Fruit fly (Drosophila melanogaster): ENCODE data around the gene Spn100A.

DNA sequence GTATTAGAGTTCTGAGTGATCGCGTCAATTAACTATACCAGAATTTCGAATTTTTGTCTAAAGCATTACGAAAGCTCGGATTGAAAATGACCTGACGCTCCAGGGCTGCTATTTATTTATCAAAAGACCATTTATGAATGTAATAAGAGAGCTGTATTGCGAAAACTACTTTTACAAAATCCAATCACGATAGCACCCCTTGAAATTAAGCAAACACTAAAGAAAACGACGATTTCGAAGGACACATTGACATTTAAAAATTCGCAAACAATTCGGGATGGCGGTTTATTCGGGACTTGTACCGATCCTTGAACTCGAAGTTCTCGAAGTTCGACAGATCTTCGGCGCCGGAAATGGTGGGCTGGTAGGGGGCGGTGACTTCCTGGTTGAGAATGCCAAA, 5.0 kb downstream of the Spn100A start, which contains the start of gene CG12069:
- TF ChIP-seq EcR (GFP tag; optimal IDR thresholded peaks at IDR 0.05), result no peak
- TF ChIP-seq CG10348 (GFP tag; IDR thresholded peaks at IDR 0.05), result no peak
- TF ChIP-seq rn (GFP tag; IDR thresholded peaks at IDR 0.05), result no peak
- no peak for TF ChIP-seq CG12605 (GFP tag; IDR thresholded peaks at IDR 0.05)
- TF ChIP-seq Ets98B (GFP tag; IDR thresholded peaks at IDR 0.05), result no peak
- no peak for TF ChIP-seq CG4496 (GFP tag; IDR thresholded peaks at IDR 0.05)
- no peak for TF ChIP-seq Pif1A (GFP tag; optimal IDR thresholded peaks at IDR 0.05)
- no peak for TF ChIP-seq Snoo (tag; optimal IDR thresholded peaks at IDR 0.05)

Measured in whole organism, pupa.